Worm (Caenorhabditis elegans): Measurements from ENCODE around the gene srlf-10.

- TF ChIP-seq ets-7 (tag; optimal IDR thresholded peaks at IDR 0.05) (no peak), ama-1 (optimal IDR thresholded peaks at IDR 0.05) (no peak), hmbx-1 (tag; optimal IDR thresholded peaks at IDR 0.05) (no peak), pes-1 (GFP tag; IDR thresholded peaks at IDR 0.05) (no peak), tbx-37 (GFP tag; conservative IDR thresholded peaks at IDR 0.05) (no peak)
These were observed 21.1 kb upstream of the srlf-10 start for ce11 chrIII:13380881-13381280.

Data from whole organism, early embryonic.